Worm (Caenorhabditis elegans) whole organism, L1 larva: ENCODE measurements around the gene gldi-10.

Experiments used
- C16A3.4 ChIP-seq: fragments of 150-350 bp; optimal IDR thresholded peaks from 2 replicates; lab custom pipeline; 2014; ENCODE audit warnings: missing biosample characterization, missing genetic modification characterization
- C34B4.2 ChIP-seq: sonication (generic microtip); optimal IDR thresholded peaks from 2 replicates; lab custom pipeline; 2017; ENCODE audit warnings: mild to moderate bottlenecking, missing genetic modification characterization, missing compliant biosample characterization
- aha-1 ChIP-seq: fragments of 150-350 bp; optimal IDR thresholded peaks from 2 replicates; lab custom pipeline; 2014; ENCODE audit warnings: missing biosample characterization, missing genetic modification characterization
- blmp-1 ChIP-seq: fragments of 150-350 bp; optimal IDR thresholded peaks from 2 replicates; lab custom pipeline; 2014; ENCODE audit warnings: missing biosample characterization, missing genetic modification characterization
- ceh-63 ChIP-seq: fragments of 200-800 bp; sonication (Bioruptor generic); optimal IDR thresholded peaks from 2 replicates; lab custom pipeline; 2018; ENCODE audit warnings: mild to moderate bottlenecking, missing genetic modification characterization, missing compliant biosample characterization
- ceh-88 ChIP-seq: fragments of 200-800 bp; sonication (Bioruptor generic); IDR thresholded peaks from 2 replicates; pipeline ENCODE4 v1.3.6; 2022; ENCODE audit warnings: missing genetic modification characterization, missing compliant biosample characterization
- efl-1 ChIP-seq, 4 experiments: fragments of 150-350 bp; optimal IDR thresholded peaks in 3 of 4; peaks in 1 of 4; 1 replicate in 1 of 4; 2 replicates in 3 of 4; lab custom pipeline; 2014; ENCODE audit warnings: missing biosample characterization in 2 of 4, missing genetic modification characterization in 2 of 4, missing genetic modification reagents in 2 of 4
- efl-3 ChIP-seq: fragments of 200-800 bp; sonication (Bioruptor generic); optimal IDR thresholded peaks from 2 replicates; lab custom pipeline; 2018; ENCODE audit warnings: mild to moderate bottlenecking, missing genetic modification characterization, missing compliant biosample characterization
- egl-13 ChIP-seq: sonication (generic microtip); optimal IDR thresholded peaks from 2 replicates; lab custom pipeline; 2016; ENCODE audit warnings: missing genotype, missing genetic modification reagents, missing genetic modification characterization, missing compliant biosample characterization
- elt-2 ChIP-seq: sonication (generic microtip); optimal IDR thresholded peaks from 2 replicates; lab custom pipeline; 2016; ENCODE audit warnings: missing genetic modification characterization, mild to moderate bottlenecking, inconsistent platforms, missing compliant biosample characterization, missing genetic modification reagents
- elt-3 ChIP-seq, 6 experiments: fragments of 150-350 bp in 1 of 6; sonication (generic microtip); optimal IDR thresholded peaks; 2 replicates each; lab custom pipeline; 2017 to 2018; ENCODE audit warnings: missing biosample characterization in 6 of 6, missing genetic modification characterization in 6 of 6, inconsistent platforms in 1 of 6
- ets-5 ChIP-seq: fragments of 200-800 bp; sonication (Bioruptor generic); IDR thresholded peaks from 2 replicates; pipeline ENCODE4 v1.3.6; 2022; ENCODE audit warnings: missing genetic modification characterization, missing compliant biosample characterization
- fkh-10 ChIP-seq: sonication (generic microtip); optimal IDR thresholded peaks from 2 replicates; lab custom pipeline; 2017; ENCODE audit warnings: missing biosample characterization, missing genetic modification reagents, missing genetic modification characterization
- fkh-8 ChIP-seq: sonication (generic microtip); optimal IDR thresholded peaks from 2 replicates; lab custom pipeline; 2016; ENCODE audit warnings: mild to moderate bottlenecking, missing genetic modification characterization, missing compliant biosample characterization
- fos-1 ChIP-seq: fragments of 150-350 bp; optimal IDR thresholded peaks from 2 replicates; lab custom pipeline; 2014; ENCODE audit warnings: missing biosample characterization, missing genetic modification characterization
- grh-1 ChIP-seq: fragments of 200-800 bp; sonication (Bioruptor generic); IDR thresholded peaks from 2 replicates; pipeline ENCODE4 v1.3.6; 2022; ENCODE audit warnings: missing genetic modification reagents, missing genetic modification characterization, missing compliant biosample characterization
- hlh-17 ChIP-seq: fragments of 200-800 bp; sonication (Bioruptor generic); optimal IDR thresholded peaks from 2 replicates; lab custom pipeline; 2018; ENCODE audit warnings: missing genetic modification characterization, mild to moderate bottlenecking, missing compliant biosample characterization, moderate library complexity, borderline replicate concordance
- jun-1 ChIP-seq: fragments of 150-350 bp; optimal IDR thresholded peaks from 2 replicates; lab custom pipeline; 2014; ENCODE audit warnings: missing biosample characterization, missing genetic modification reagents, missing genetic modification characterization
- lin-14 ChIP-seq: fragments of 200-800 bp; sonication (Bioruptor generic); optimal IDR thresholded peaks from 2 replicates; lab custom pipeline; 2018; ENCODE audit warnings: mild to moderate bottlenecking, missing genetic modification characterization, moderate library complexity, missing compliant biosample characterization
- lin-35 ChIP-seq, 2 experiments: fragments of 150-350 bp; optimal IDR thresholded peaks; 2 replicates each; lab custom pipeline; 2014; ENCODE audit warnings: missing biosample characterization in 2 of 2, missing genetic modification characterization in 2 of 2, missing genetic modification reagents in 2 of 2
- lir-3 ChIP-seq: sonication (generic microtip); optimal IDR thresholded peaks from 2 replicates; lab custom pipeline; 2016; ENCODE audit warnings: mild to moderate bottlenecking, missing genetic modification characterization, moderate library complexity, missing compliant biosample characterization; ENCODE audit not compliant: poor library complexity
- lsy-2 ChIP-seq, 2 experiments: fragments of 150-350 bp; optimal IDR thresholded peaks; 2 replicates each; lab custom pipeline; 2014; ENCODE audit warnings: missing biosample characterization in 2 of 2, missing genetic modification characterization in 2 of 2
- mab-9 ChIP-seq: fragments of 200-800 bp; sonication (Bioruptor generic); IDR thresholded peaks from 2 replicates; pipeline ENCODE4 v1.3.6; 2022; ENCODE audit warnings: missing genetic modification reagents, missing genetic modification characterization, missing compliant biosample characterization
- mep-1 ChIP-seq: fragments of 150-350 bp; optimal IDR thresholded peaks from 2 replicates; lab custom pipeline; 2014; ENCODE audit warnings: missing biosample characterization, missing genetic modification characterization
- nhr-11 ChIP-seq: fragments of 150-350 bp; optimal IDR thresholded peaks from 2 replicates; lab custom pipeline; 2014; ENCODE audit warnings: missing biosample characterization, missing genetic modification characterization
- nhr-20 ChIP-seq: sonication (generic microtip); optimal IDR thresholded peaks from 2 replicates; lab custom pipeline; 2016; ENCODE audit warnings: mild to moderate bottlenecking, missing genetic modification characterization, missing compliant biosample characterization
- nhr-237 ChIP-seq: fragments of 150-350 bp; optimal IDR thresholded peaks from 2 replicates; lab custom pipeline; 2014; ENCODE audit warnings: missing biosample characterization, missing genetic modification characterization
- nhr-84 ChIP-seq: sonication (generic microtip); optimal IDR thresholded peaks from 2 replicates; lab custom pipeline; 2017; ENCODE audit warnings: missing biosample characterization, missing genetic modification characterization
- nhr-85 ChIP-seq: sonication (generic microtip); peaks from one replicate; lab custom pipeline; 2016; ENCODE audit warnings: missing genetic modification characterization, inconsistent platforms, missing compliant biosample characterization
- pqm-1 ChIP-seq: sonication (generic microtip); optimal IDR thresholded peaks from 3 replicates; lab custom pipeline; 2017; ENCODE audit warnings: missing biosample characterization, missing genetic modification characterization
- snpc-4 ChIP-seq: fragments of 150-350 bp; optimal IDR thresholded peaks from 2 replicates; lab custom pipeline; 2014; ENCODE audit warnings: missing biosample characterization, missing genetic modification characterization
- tlp-1 ChIP-seq: fragments of 150-350 bp; optimal IDR thresholded peaks from 2 replicates; lab custom pipeline; 2014; ENCODE audit warnings: missing biosample characterization, missing genetic modification characterization
- unc-130 ChIP-seq: fragments of 150-350 bp; optimal IDR thresholded peaks from 2 replicates; lab custom pipeline; 2017; ENCODE audit warnings: missing biosample characterization, missing genetic modification characterization, inconsistent platforms
- unc-30 ChIP-seq: sonication (generic microtip); optimal IDR thresholded peaks from 2 replicates; lab custom pipeline; 2017; ENCODE audit warnings: missing biosample characterization, missing genetic modification characterization
- zag-1 ChIP-seq: fragments of 150-350 bp; optimal IDR thresholded peaks from 2 replicates; lab custom pipeline; 2014; ENCODE audit warnings: missing biosample characterization, missing genetic modification characterization
- ztf-11 ChIP-seq, 2 experiments: sonication (generic microtip); optimal IDR thresholded peaks; 2 replicates each; lab custom pipeline; 2016 to 2017; ENCODE audit warnings: missing genetic modification characterization in 2 of 2, missing biosample characterization in 1 of 2, missing compliant biosample characterization in 1 of 2
- ztf-4 ChIP-seq: fragments of 150-350 bp; optimal IDR thresholded peaks from 2 replicates; lab custom pipeline; 2014; ENCODE audit warnings: missing biosample characterization, missing genetic modification characterization

gldi-10 gene

ce11 chrIV:9108631-9109030 lies 9.6 kb downstream of the gldi-10 start, which contains the start of gene aly-1:
Gene aly-1 (plus strand): TSS chrIV:9108931.
- TF ChIP-seq zag-1 (no peak), unc-130 (tag; lab: Kevin White, UChicago) (no peak), ets-5 (no peak), tlp-1 (no peak), lin-35 (GFP tag; optimal IDR thresholded peaks at IDR 0.05; lab: Kevin White, UChicago) (no peak), snpc-4 (no peak), aha-1 (tag; lab: Kevin White, UChicago) (no peak), nhr-85 (tag; lab: Kevin White, UChicago) (no peak), elt-3 (tag; optimal IDR thresholded peaks at IDR 0.05; lab: Kevin White, UChicago) (no peak), fkh-10 (GFP tag; lab: Kevin White, UChicago) (no peak), lsy-2 (tag; optimal IDR thresholded peaks at IDR 0.05; lab: Kevin White, UChicago) (no peak), mep-1 (tag; lab: Kevin White, UChicago) (no peak)

ce11 chrIV:9112019-9112418 lies 13.0 kb downstream of the gldi-10 start:
- TF ChIP-seq nhr-84: no peak
- no peak for TF ChIP-seq fos-1 (tag; lab: Kevin White, UChicago)
- no peak for TF ChIP-seq nhr-20 (tag; lab: Kevin White, UChicago)
- TF ChIP-seq mab-9: no peak
- TF ChIP-seq ztf-11 (tag; optimal IDR thresholded peaks at IDR 0.05; lab: Kevin White, UChicago): no peak
- TF ChIP-seq lin-14 (GFP tag; lab: Kevin White, UChicago): no peak
- no peak for TF ChIP-seq unc-30 (tag; lab: Kevin White, UChicago)
- TF ChIP-seq jun-1: peak; percentile 29
- no peak for TF ChIP-seq snpc-4
- TF ChIP-seq nhr-237 (tag; lab: Kevin White, UChicago): no peak
- TF ChIP-seq elt-2 (tag; lab: Kevin White, UChicago): peak; percentile 62
- no peak for TF ChIP-seq ztf-4 (tag; lab: Kevin White, UChicago)
- no peak for TF ChIP-seq fkh-10 (GFP tag; lab: Kevin White, UChicago)
- no peak for TF ChIP-seq pqm-1
- no peak for TF ChIP-seq C34B4.2 (tag; lab: Kevin White, UChicago)
- no peak for TF ChIP-seq ceh-88
- TF ChIP-seq blmp-1: peak; percentile 95
- TF ChIP-seq ceh-63 (GFP tag; lab: Kevin White, UChicago): no peak
- TF ChIP-seq egl-13 (tag; lab: Kevin White, UChicago): no peak
- TF ChIP-seq hlh-17 (GFP tag; lab: Kevin White, UChicago): no peak
- TF ChIP-seq, all 84 proteins: peak for 3

- TF ChIP-seq fkh-8 (tag; lab: Kevin White, UChicago) (no peak), nhr-11 (tag; lab: Kevin White, UChicago) (no peak), pqm-1 (no peak), grh-1 (GFP tag; lab: Robert Waterston, UW) (no peak), efl-3 (GFP tag; lab: Kevin White, UChicago) (no peak), lin-14 (GFP tag; lab: Kevin White, UChicago) (no peak), lin-35 (GFP tag; optimal IDR thresholded peaks at IDR 0.05; lab: Kevin White, UChicago) (no peak)
Measured at ce11 chrIV:9114078-9114477, 15.0 kb downstream of the gldi-10 start.

ce11 chrIV:9116452-9116851 lies 17.4 kb downstream of the gldi-10 start:
- TF ChIP-seq efl-1 (optimal IDR thresholded peaks at IDR 0.05; lab: Kevin White, UChicago) (no peak), efl-1 (GFP tag; optimal IDR thresholded peaks at IDR 0.05 in 1 of 2; lab: Kevin White, UChicago) (peak in 1 of 2 experiments; percentile 46), unc-130 (tag; lab: Kevin White, UChicago) (no peak), nhr-85 (tag; lab: Kevin White, UChicago) (no peak), elt-2 (tag; lab: Kevin White, UChicago) (peak; percentile 46), C16A3.4 (tag; lab: Kevin White, UChicago) (no peak), lir-3 (tag; lab: Kevin White, UChicago) (no peak), jun-1 (no peak)
